Worm (Caenorhabditis elegans): Measurements from ENCODE around the gene met-2.
A peak's percentile ranks its signal among the peaks of the same experiment; 100 is the strongest.
"Not testable (repeated sequence)": the region's sequence is repeated elsewhere in the genome, so short reads cannot be mapped to it uniquely, and the experiment has no call there.

met-2 gene

ce11 chrIII:8347822-8348221 is 27.3 kb upstream of the met-2 start, which contains the start of gene clc-29:
Gene clc-29, minus strand, starts transcription at chrIII:8347922.
- not testable (repeated sequence) for TF ChIP-seq nfya-1 (tag; optimal IDR thresholded peaks at IDR 0.05; ENCODE audit: insufficient read depth); pha-4 (tag; optimal IDR thresholded peaks at IDR 0.05); ceh-28 (tag; optimal IDR thresholded peaks at IDR 0.05)

- TF ChIP-seq egl-27 (tag; optimal IDR thresholded peaks at IDR 0.05) (no peak), mml-1 (tag; optimal IDR thresholded peaks at IDR 0.05) (no peak), ceh-82 (tag; optimal IDR thresholded peaks at IDR 0.05) (no peak), nhr-12 (tag; optimal IDR thresholded peaks at IDR 0.05) (no peak), ceh-9 (tag; optimal IDR thresholded peaks at IDR 0.05) (no peak), mdl-1 (tag; optimal IDR thresholded peaks at IDR 0.05) (peak; percentile 36), fkh-2 (tag; optimal IDR thresholded peaks at IDR 0.05) (no peak), lin-39 (tag; optimal IDR thresholded peaks at IDR 0.05) (peak; percentile 39), ZK546.5 (tag; optimal IDR thresholded peaks at IDR 0.05) (no peak), egl-5 (tag; optimal IDR thresholded peaks at IDR 0.05) (no peak), elt-2 (tag; optimal IDR thresholded peaks at IDR 0.05) (peak; percentile 8), unc-62 (GFP tag; optimal IDR thresholded peaks at IDR 0.05) (no peak), pha-4 (tag; optimal IDR thresholded peaks at IDR 0.05) (peak; percentile 87), ceh-28 (tag; optimal IDR thresholded peaks at IDR 0.05) (peak; percentile 52), aly-2 (tag; optimal IDR thresholded peaks at IDR 0.05) (no peak), nhr-237 (tag; optimal IDR thresholded peaks at IDR 0.05) (no peak), ceh-16 (tag; optimal IDR thresholded peaks at IDR 0.05) (no peak), ztf-11 (tag; optimal IDR thresholded peaks at IDR 0.05) (no peak), lsy-12 (tag; optimal IDR thresholded peaks at IDR 0.05) (no peak), hmg-11 (tag; optimal IDR thresholded peaks at IDR 0.05) (no peak), tbx-2 (tag; optimal IDR thresholded peaks at IDR 0.05) (no peak), nhr-77 (tag; optimal IDR thresholded peaks at IDR 0.05) (no peak), pqm-1 (tag; optimal IDR thresholded peaks at IDR 0.05) (peak; percentile 18), nhr-11 (tag; optimal IDR thresholded peaks at IDR 0.05) (no peak), zag-1 (tag; optimal IDR thresholded peaks at IDR 0.05) (no peak), sea-2 (GFP tag; optimal IDR thresholded peaks at IDR 0.05) (no peak), unc-39 (tag; optimal IDR thresholded peaks at IDR 0.05) (no peak), snpc-4 (tag; optimal IDR thresholded peaks at IDR 0.05) (peak; percentile 4), skn-1 (tag; optimal IDR thresholded peaks at IDR 0.05) (no peak), lin-15B (tag; optimal IDR thresholded peaks at IDR 0.05) (peak; percentile 36), eor-1 (tag; optimal IDR thresholded peaks at IDR 0.05) (no peak), ztf-4 (tag; optimal IDR thresholded peaks at IDR 0.05) (no peak), fos-1 (tag; optimal IDR thresholded peaks at IDR 0.05) (no peak), nhr-76 (tag; optimal IDR thresholded peaks at IDR 0.05) (no peak), ama-1 (optimal IDR thresholded peaks at IDR 0.05) (peak; percentile 15), nhr-25 (tag; optimal IDR thresholded peaks at IDR 0.05) (peak; percentile 14), nhr-23 (tag; optimal IDR thresholded peaks at IDR 0.05) (peak; percentile 62), daf-12 (tag; optimal IDR thresholded peaks at IDR 0.05) (no peak), elt-1 (tag; optimal IDR thresholded peaks at IDR 0.05) (no peak), nhr-43 (tag; optimal IDR thresholded peaks at IDR 0.05; ENCODE audit: poor library complexity, severe bottlenecking) (no peak), nhr-67 (tag; optimal IDR thresholded peaks at IDR 0.05) (no peak), fkh-10 (GFP tag; optimal IDR thresholded peaks at IDR 0.05) (no peak), elt-3 (tag; optimal IDR thresholded peaks at IDR 0.05) (no peak), nfya-1 (tag; optimal IDR thresholded peaks at IDR 0.05; ENCODE audit: insufficient read depth) (peak; percentile 88), R02D3.7 (tag; optimal IDR thresholded peaks at IDR 0.05) (no peak), nhr-28 (tag; optimal IDR thresholded peaks at IDR 0.05) (no peak), jun-1 (tag; optimal IDR thresholded peaks at IDR 0.05) (no peak)
Observed at ce11 chrIII:8354644-8355461, 20.2 kb upstream of the met-2 start, which contains the start of gene unc-116. Gene unc-116, minus strand, starts transcription at chrIII:8355174.
